Fruit fly (Drosophila melanogaster): Measurements from ENCODE around the gene CG31174.

- TF ChIP-seq Sox14 (GFP tag; optimal IDR thresholded peaks at IDR 0.05): no peak
- peak; percentile 76 for TF ChIP-seq CG10631 (GFP tag; optimal IDR thresholded peaks at IDR 0.05)
- TF ChIP-seq CG6854 (GFP tag; optimal IDR thresholded peaks at IDR 0.05): no peak
- TF ChIP-seq Ets96B (tag; optimal IDR thresholded peaks at IDR 0.05): peak; percentile 78
- no peak for TF ChIP-seq CG11294 (GFP tag; IDR thresholded peaks at IDR 0.05)
- TF ChIP-seq OdsH (GFP tag; optimal IDR thresholded peaks at IDR 0.05): peak; percentile 25
- no peak for TF ChIP-seq fd85E (GFP tag; optimal IDR thresholded peaks at IDR 0.05)
- no peak for TF ChIP-seq topi (GFP tag; optimal IDR thresholded peaks at IDR 0.05)
Measured at dm6 chr3R:21830303-21830707, 39.0 kb downstream of the CG31174 start.

Data from whole organism, prepupa.